Fruit fly (Drosophila melanogaster): ENCODE measurements around the gene CG3119.

The CG3119 gene

DNA sequence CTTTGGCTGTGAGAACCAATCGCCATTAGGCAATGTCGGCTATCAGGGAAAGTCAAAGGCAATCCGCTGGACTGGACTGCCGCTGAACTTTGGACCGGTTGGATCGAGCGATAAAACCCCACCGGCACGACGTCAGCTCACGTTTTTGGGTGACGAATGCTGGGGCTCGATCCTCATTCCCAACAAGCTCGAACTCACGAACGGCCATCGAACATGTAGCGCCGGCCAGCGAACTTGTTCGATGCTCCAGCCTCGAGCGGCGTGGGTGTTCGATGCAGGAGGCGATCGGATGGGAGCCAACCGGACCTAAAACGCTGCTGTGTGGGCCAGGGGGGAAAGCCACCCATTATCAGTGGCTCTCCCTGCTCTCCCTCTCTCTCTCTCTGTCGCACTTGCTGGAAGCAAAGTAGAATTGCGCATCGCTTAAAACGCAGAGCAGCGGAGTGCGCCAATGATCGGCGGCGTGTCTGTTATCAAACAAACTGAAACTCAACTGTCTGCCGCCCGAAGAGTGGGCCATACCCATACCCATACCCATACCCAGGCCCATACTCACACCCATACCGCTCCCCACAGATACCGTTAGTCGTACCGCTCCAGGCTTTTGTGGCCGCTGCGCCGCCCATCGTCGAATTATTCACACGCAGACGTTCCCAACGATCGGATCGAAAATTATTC, 32.9 kb downstream of the CG3119 start, which contains the start of gene daw (continued):
- TF ChIP-seq OdsH (GFP tag; optimal IDR thresholded peaks at IDR 0.05): no peak
- TF ChIP-seq CG6792 (GFP tag; optimal IDR thresholded peaks at IDR 0.05): no peak
- peak; percentile 64 for TF ChIP-seq CG1621 (tag; optimal IDR thresholded peaks at IDR 0.05)
- peak; percentile 84 to 88 for TF ChIP-seq ss (GFP tag; optimal IDR thresholded peaks at IDR 0.05)
- TF ChIP-seq svp (GFP tag): peak; percentile 89
- no peak for TF ChIP-seq CG4318 (GFP tag; optimal IDR thresholded peaks at IDR 0.05)
- TF ChIP-seq Hr4 (GFP tag; optimal IDR thresholded peaks at IDR 0.05): no peak
- TF ChIP-seq Met (GFP tag; optimal IDR thresholded peaks at IDR 0.05): peak; percentile 38
- no peak for TF ChIP-seq CG10631 (GFP tag; optimal IDR thresholded peaks at IDR 0.05)
- no peak for TF ChIP-seq cyc (GFP tag; optimal IDR thresholded peaks at IDR 0.05)
- peak; percentile 73 for TF ChIP-seq spab (GFP tag; optimal IDR thresholded peaks at IDR 0.05)
- TF ChIP-seq Smox (GFP tag; optimal IDR thresholded peaks at IDR 0.05): peak; percentile 10
- no peak for TF ChIP-seq CG11902 (GFP tag; optimal IDR thresholded peaks at IDR 0.05)
- peak; percentile 2 for TF ChIP-seq esn (GFP tag; optimal IDR thresholded peaks at IDR 0.05)
- TF ChIP-seq lz (GFP tag; optimal IDR thresholded peaks at IDR 0.05): no peak
- no peak for TF ChIP-seq fd59A (GFP tag; optimal IDR thresholded peaks at IDR 0.05)
- peak; percentile 11 for TF ChIP-seq pdm3 (GFP tag; optimal IDR thresholded peaks at IDR 0.05)
- TF ChIP-seq CG15336 (GFP tag; IDR thresholded peaks at IDR 0.05): peak; percentile 51; the same call in 1 of the 2 replicates

DNA sequence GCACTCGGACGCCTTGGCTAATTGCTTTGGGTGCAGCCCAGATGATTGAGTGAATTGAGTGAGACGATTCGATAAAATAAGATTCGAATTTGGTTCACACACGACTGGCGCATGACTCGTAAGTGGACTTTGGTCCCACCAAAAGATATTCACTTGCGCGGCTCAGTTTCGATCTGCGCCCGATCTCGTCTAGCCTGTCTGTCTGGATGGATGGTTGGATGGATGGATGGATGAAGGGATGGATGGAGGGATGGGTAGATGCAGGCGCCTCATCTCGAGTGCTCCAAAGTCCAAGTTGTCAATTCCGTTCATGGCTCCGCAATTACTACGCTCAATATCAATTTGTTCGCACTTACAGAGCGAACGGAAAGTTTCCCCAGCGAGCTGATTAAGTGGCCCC, 35.1 kb downstream of the CG3119 start:
- TF ChIP-seq OdsH (GFP tag; optimal IDR thresholded peaks at IDR 0.05) (no peak), Hr39 (GFP tag; optimal IDR thresholded peaks at IDR 0.05) (no peak), ss (GFP tag; optimal IDR thresholded peaks at IDR 0.05) (peak; percentile 90 to 91), dac (GFP tag; optimal IDR thresholded peaks at IDR 0.05) (no peak), Sox14 (GFP tag; optimal IDR thresholded peaks at IDR 0.05) (no peak), CG10631 (GFP tag; optimal IDR thresholded peaks at IDR 0.05) (no peak), spab (GFP tag; optimal IDR thresholded peaks at IDR 0.05) (peak; percentile 73), Hr38 (GFP tag; optimal IDR thresholded peaks at IDR 0.05) (peak; percentile 27), Ets96B (tag; optimal IDR thresholded peaks at IDR 0.05) (peak; percentile 33), salr (GFP tag; optimal IDR thresholded peaks at IDR 0.05) (no peak), Smox (GFP tag; optimal IDR thresholded peaks at IDR 0.05) (no peak), CG11902 (GFP tag; optimal IDR thresholded peaks at IDR 0.05) (no peak), CG9139 (GFP tag; optimal IDR thresholded peaks at IDR 0.05) (peak; percentile 88), fd85E (GFP tag; optimal IDR thresholded peaks at IDR 0.05) (no peak), CG15336 (GFP tag; IDR thresholded peaks at IDR 0.05) (peak; percentile 43), fd59A (GFP tag; optimal IDR thresholded peaks at IDR 0.05) (no peak), CG31627 (GFP tag; optimal IDR thresholded peaks at IDR 0.05) (no peak), CG8632 (GFP tag; optimal IDR thresholded peaks at IDR 0.05) (no peak), CG8119 (GFP tag; IDR thresholded peaks at IDR 0.05) (peak; percentile 59; the same call in 2 of the 3 replicates), Eip75B (GFP tag; optimal IDR thresholded peaks at IDR 0.05) (no peak), Gug (GFP tag; IDR thresholded peaks at IDR 0.05) (no peak), CG6854 (GFP tag; optimal IDR thresholded peaks at IDR 0.05) (peak; percentile 32), CG16779 (tag; optimal IDR thresholded peaks at IDR 0.05) (peak; percentile 39), CG7368 (GFP tag; optimal IDR thresholded peaks at IDR 0.05) (peak; percentile 33), CG34406 (GFP tag; optimal IDR thresholded peaks at IDR 0.05) (no peak), CG1621 (tag; optimal IDR thresholded peaks at IDR 0.05) (peak; percentile 55), topi (GFP tag; optimal IDR thresholded peaks at IDR 0.05) (no peak), CG3919 (GFP tag; optimal IDR thresholded peaks at IDR 0.05) (peak; percentile 43), vri (GFP tag; optimal IDR thresholded peaks at IDR 0.05) (no peak), net (GFP tag; optimal IDR thresholded peaks at IDR 0.05) (peak; percentile 38), eg (GFP tag; IDR thresholded peaks at IDR 0.05) (0 out of 3 replicates have a peak, but pooled peaks have one; percentile 37), Hr4 (GFP tag; optimal IDR thresholded peaks at IDR 0.05) (peak; percentile 3), Ets21C (GFP tag; optimal IDR thresholded peaks at IDR 0.05) (no peak), pdm3 (GFP tag; optimal IDR thresholded peaks at IDR 0.05) (no peak), Eip78C (GFP tag) (peak; percentile 76), Sox15 (GFP tag; optimal IDR thresholded peaks at IDR 0.05) (no peak), dsx (GFP tag; optimal IDR thresholded peaks at IDR 0.05; ENCODE audit: poor library complexity, severe bottlenecking) (no peak), Blimp-1 (GFP tag; optimal IDR thresholded peaks at IDR 0.05) (no peak), CG11294 (GFP tag; IDR thresholded peaks at IDR 0.05) (no peak), svp (GFP tag) (peak; percentile 10), Lpt (GFP tag; optimal IDR thresholded peaks at IDR 0.05) (peak; percentile 10), lz (GFP tag; optimal IDR thresholded peaks at IDR 0.05) (no peak), esn (GFP tag; optimal IDR thresholded peaks at IDR 0.05) (no peak)

Data from whole organism, prepupa.